Worm (Caenorhabditis elegans): ENCODE measurements around the gene msp-19.
"Not testable (repeated sequence)": the region's sequence is repeated elsewhere in the genome, so short reads cannot be mapped to it uniquely, and the experiment has no call there.

Gene msp-19

DNA sequence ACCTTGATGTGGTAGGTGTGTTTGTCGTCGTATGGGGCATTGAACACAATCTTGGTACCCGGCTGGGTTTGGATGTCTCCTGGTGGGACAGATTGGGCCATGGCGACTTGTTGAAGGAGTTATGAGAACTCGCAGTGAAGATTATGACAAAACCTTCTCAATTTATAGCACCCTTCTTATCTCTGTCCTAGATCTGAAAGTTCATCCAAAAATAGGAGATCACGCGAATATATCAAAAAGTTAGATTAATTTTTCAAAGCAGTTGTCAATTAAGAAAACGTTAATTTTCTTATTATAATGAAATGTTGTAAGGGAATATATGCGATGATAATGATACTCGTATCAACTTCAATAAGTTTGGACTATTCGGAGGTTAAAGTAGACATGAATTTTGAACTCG, 34.9 kb downstream of the msp-19 start, which contains the start of gene msp-51:
Gene msp-51, minus strand, starts transcription at position 101 of the 400 bp plus-strand sequence.
- TF ChIP-seq madf-5 (GFP tag; IDR thresholded peaks at IDR 0.05); pqm-1 (tag; optimal IDR thresholded peaks at IDR 0.05); Y5F2A.4 (GFP tag; optimal IDR thresholded peaks at IDR 0.05): not testable (repeated sequence)

DNA sequence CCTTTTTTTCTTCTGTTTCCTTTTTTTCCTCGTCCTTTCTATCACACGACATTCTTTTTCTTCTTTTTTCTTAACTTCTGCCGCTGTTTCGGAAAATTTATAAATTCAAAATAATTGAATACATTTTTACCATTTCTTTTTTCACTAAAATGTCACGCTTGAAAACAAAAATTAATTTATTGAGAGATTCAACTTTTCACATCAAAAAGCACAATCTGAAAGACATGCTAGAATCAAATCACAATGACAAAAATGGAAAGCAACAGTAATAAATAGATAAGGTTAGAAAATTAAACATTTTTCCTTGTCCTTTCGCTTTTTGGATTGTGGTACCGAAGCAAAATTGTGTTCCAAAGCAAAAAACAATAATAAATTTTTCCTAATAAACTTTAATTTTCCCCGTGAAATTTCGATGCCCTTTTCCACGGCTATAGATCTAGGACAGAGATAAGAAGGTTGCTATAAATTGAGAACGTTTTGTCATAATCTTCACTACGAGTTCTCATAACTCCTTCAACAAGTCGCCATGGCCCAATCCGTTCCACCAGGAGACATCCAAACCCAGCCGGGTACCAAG, 37.1 kb downstream of the msp-19 start, which contains the start of the genes ZK354.6 and msp-113:
Gene ZK354.6, minus strand, starts transcription at position 101 of the 577 bp plus-strand sequence.
Gene msp-113, plus strand, starts transcription at position 527 of the 577 bp plus-strand sequence.
- TF ChIP-seq unc-62 (GFP tag; optimal IDR thresholded peaks at IDR 0.05 in 1 of 2) (peak in 1 of 2 experiments; percentile 27), unc-62 (tag; optimal IDR thresholded peaks at IDR 0.05) (no peak), R02D3.7 (tag; optimal IDR thresholded peaks at IDR 0.05) (no peak)

DNA sequence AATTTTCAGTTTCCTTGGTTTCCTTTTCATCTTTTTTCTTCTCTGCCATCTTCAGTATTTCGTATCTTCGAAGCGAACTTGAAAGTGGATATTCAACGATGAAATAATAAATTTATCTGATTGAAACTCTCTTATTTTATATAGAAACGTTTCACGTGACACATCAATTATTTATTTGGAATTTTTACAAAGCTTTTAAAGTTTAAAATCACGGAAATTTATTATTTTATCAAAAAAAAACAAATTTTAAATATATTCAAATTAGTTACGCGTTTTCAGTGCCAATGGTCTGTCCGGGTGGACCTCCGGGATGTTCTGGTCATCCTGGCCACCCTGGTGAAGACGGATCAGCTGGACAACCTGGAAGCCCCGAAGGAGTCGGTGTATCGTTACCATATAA, 42.6 kb downstream of the msp-19 start, which contains the start of gene ZK354.7:
Gene ZK354.7, minus strand, starts transcription at position 101 of the 400 bp plus-strand sequence.
- no peak for TF ChIP-seq nhr-237 (tag; optimal IDR thresholded peaks at IDR 0.05)
- TF ChIP-seq aha-1 (tag): peak; percentile 13

DNA sequence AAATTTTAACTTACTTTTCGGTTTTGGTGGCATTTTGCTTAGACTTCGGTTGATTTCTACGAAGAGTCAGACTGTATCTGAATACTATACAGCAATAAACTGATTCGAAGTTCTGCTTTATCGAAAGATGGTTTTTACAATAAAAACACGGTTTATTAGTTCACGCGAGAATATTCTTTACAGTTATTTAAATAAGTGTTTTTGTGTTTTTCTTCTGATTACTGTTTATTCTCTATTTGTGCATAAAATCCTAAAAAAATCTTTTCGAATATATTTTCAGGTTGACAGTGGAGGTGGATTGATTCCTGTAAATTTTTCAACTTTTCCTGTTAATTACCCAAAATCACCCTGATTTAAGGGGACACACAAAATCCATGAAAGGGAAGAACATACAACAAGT, 45.7 kb downstream of the msp-19 start, which contains the start of gene ZK354.8:
Gene ZK354.8, minus strand, starts transcription at position 101 of the 400 bp plus-strand sequence.
- TF ChIP-seq dve-1 (tag; optimal IDR thresholded peaks at IDR 0.05; ENCODE audit: insufficient read depth) (no peak), lir-3 (tag; optimal IDR thresholded peaks at IDR 0.05) (no peak), dmd-8 (GFP tag; IDR thresholded peaks at IDR 0.05) (no peak), egl-27 (tag; optimal IDR thresholded peaks at IDR 0.05) (no peak), zip-11 (GFP tag; IDR thresholded peaks at IDR 0.05) (no peak), mes-2 (tag; optimal IDR thresholded peaks at IDR 0.05; ENCODE audit: poor library complexity, severe bottlenecking) (no peak), ztf-7 (tag; optimal IDR thresholded peaks at IDR 0.05) (no peak), lsy-2 (tag; optimal IDR thresholded peaks at IDR 0.05) (no peak), cey-2 (tag; optimal IDR thresholded peaks at IDR 0.05; ENCODE audit: borderline replicate concordance, insufficient read depth) (no peak), jun-1 (tag; optimal IDR thresholded peaks at IDR 0.05) (no peak), tag-97 (GFP tag; IDR thresholded peaks at IDR 0.05) (no peak)

DNA sequence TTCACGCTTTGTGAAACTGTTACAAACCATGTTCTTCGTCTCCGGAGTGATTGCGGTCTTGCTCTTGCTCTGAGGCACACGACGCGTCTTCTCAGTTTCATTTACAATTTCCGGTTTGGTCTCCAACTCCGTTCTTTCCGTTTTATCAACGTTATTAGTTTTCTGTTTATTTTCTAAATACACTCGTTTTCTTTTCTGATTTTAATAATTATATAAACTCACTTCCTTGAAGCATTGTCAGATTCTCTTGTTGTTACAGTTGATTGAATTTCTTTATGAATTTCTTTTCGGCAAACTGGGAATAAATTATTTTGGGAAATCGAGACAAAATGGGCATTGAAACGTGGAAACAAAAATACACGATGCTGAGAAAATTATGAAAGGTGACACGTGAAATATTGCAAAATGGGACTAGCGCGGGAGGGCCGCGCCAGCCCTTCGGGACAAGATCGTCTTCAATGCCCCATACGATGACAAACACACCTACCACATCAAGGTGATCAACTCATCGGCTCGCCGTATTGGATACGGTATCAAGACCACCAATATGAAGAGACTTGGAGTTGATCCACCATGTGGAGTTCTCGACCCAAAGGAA, 47.8 kb downstream of the msp-19 start, which contains the start of the genes ZK354.9 and msp-58:
Gene ZK354.9, minus strand, starts transcription at position 101 of the 598 bp plus-strand sequence.
Gene msp-58, plus strand, starts transcription at position 548 of the 598 bp plus-strand sequence.
- not testable (repeated sequence) for TF ChIP-seq nhr-111 (GFP tag; optimal IDR thresholded peaks at IDR 0.05); nhr-77 (tag; optimal IDR thresholded peaks at IDR 0.05); jun-1 (tag; optimal IDR thresholded peaks at IDR 0.05)

DNA sequence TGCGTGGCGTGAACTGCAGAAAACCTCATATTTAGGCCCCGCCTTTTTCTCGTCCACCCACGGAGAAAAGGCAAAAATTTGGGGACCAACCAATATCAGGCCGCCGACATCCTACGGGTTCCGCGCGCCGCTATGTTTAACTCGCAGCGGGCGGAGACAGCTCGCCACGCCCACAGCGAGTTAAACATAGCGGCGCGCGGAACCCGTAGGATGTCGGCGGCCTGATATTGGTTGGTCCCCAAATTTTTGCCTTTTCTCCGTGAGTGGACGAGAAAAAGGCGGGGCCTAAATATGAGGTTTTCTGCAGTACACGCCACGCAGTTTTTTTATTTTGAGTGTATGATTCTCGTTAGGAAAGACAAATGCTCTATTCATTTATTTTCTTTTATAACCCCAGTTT, 48.7 kb downstream of the msp-19 start:
- 0 out of 2 replicates have a peak, but pooled peaks have one; percentile 79 for TF ChIP-seq snpc-1.2 (GFP tag; IDR thresholded peaks at IDR 0.05)

DNA sequence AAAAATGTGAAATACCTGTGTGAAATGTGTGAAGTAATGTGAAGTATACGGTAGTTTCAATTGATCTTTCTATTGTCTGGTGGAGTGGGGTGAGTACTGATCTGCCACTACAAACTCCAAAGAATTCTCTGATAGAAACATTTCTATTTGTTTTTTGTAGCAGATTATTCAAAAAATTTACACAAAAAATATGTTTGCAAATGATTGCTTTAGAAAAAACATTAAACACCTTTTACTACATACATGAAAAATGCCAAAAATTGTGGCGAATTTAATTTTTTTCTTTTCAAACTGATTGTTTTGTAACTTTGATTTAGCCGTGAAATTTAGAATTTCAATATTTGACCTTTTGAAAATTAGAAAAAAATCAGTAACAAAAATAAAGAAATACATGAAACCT, 49.4 kb downstream of the msp-19 start, which contains the start of gene ZK354.3:
Gene ZK354.3, plus strand, starts transcription at position 301 of the 400 bp plus-strand sequence.
- TF ChIP-seq jun-1 (tag; optimal IDR thresholded peaks at IDR 0.05): no peak
- no peak for TF ChIP-seq gei-8 (GFP tag; optimal IDR thresholded peaks at IDR 0.05)
- no peak for TF ChIP-seq snpc-4 (tag; optimal IDR thresholded peaks at IDR 0.05)
- no peak for TF ChIP-seq nhr-28 (tag; optimal IDR thresholded peaks at IDR 0.05)
- no peak for TF ChIP-seq ces-1 (GFP tag; optimal IDR thresholded peaks at IDR 0.05)
- no peak for TF ChIP-seq zfp-3 (GFP tag; conservative IDR thresholded peaks at IDR 0.05)
- no peak for TF ChIP-seq daf-16 (GFP tag; optimal IDR thresholded peaks at IDR 0.05)
- no peak for TF ChIP-seq daf-16 (tag; optimal IDR thresholded peaks at IDR 0.05)
- TF ChIP-seq pqm-1 (tag; optimal IDR thresholded peaks at IDR 0.05): no peak
- no peak for TF ChIP-seq zfp-2 (tag; optimal IDR thresholded peaks at IDR 0.05)
- TF ChIP-seq F49E8.2 (tag; optimal IDR thresholded peaks at IDR 0.05; ENCODE audit: borderline replicate concordance): no peak
- no peak for TF ChIP-seq arid-1 (GFP tag; conservative IDR thresholded peaks at IDR 0.05)
- TF ChIP-seq duxl-1 (tag; optimal IDR thresholded peaks at IDR 0.05; ENCODE audit: poor library complexity): no peak
